Fruit fly (Drosophila melanogaster): Measurements from ENCODE around the gene CG33223.

Gene CG33223

DNA sequence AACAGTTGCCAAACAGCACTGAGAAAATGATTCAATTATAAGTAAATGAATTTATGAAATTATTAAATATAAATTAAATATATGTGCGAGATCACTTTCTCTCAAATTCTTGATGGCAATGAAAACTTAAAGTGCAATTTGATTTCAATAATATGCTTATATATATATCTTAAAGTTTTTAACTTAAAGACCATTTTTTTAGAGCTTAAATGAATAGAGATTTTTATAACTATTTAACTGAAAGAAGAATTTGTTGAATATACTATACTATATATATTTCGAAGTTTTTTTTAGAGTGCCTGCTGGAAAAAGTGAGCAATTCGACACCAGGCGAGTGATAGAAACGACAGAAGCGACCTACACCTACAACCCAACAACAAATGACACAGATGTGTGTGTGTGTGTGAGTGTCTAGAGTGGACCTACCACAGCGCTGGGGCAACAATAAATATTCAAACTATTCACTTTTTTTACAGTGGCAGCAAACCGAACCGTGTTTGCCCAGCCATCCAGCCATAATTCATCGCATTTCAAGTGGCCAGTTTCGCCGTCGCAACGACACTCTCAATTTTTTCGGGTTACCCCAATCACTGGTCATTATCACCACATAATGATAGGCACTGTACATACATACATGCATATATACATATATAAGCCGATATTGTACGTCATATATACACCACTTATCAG is 38.7 kb downstream of the CG33223 start (continued):
- TF ChIP-seq twi (tag; optimal IDR thresholded peaks at IDR 0.05) (peak; percentile 56), dmrt99B (tag; optimal IDR thresholded peaks at IDR 0.05) (peak; percentile 75), CG10147 (GFP tag; optimal IDR thresholded peaks at IDR 0.05) (no peak), cwo (GFP tag; optimal IDR thresholded peaks at IDR 0.05) (peak; percentile 11), CrebB (tag; optimal IDR thresholded peaks at IDR 0.05) (no peak), jigr1 (GFP tag; IDR thresholded peaks at IDR 0.05) (no peak), Nf-YC (tag; optimal IDR thresholded peaks at IDR 0.05) (peak; percentile 27), emc (GFP tag; optimal IDR thresholded peaks at IDR 0.05) (no peak), btn (GFP tag; optimal IDR thresholded peaks at IDR 0.05) (no peak), Med (GFP tag) (peak; percentile 76), CG7357 (GFP tag; IDR thresholded peaks at IDR 0.05) (no peak; the same call in 2 of the 3 replicates), CG16863 (GFP tag; optimal IDR thresholded peaks at IDR 0.05) (no peak), CG16779 (GFP tag; IDR thresholded peaks at IDR 0.05) (peak; percentile 17; the same call in 1 of the 2 replicates), tio (GFP tag; optimal IDR thresholded peaks at IDR 0.05) (no peak), Opbp (GFP tag; IDR thresholded peaks at IDR 0.05; ENCODE audit: partially characterized antibody) (no peak), HLH3B (GFP tag; IDR thresholded peaks at IDR 0.05) (peak; percentile 46; the same call in 1 of the 2 replicates), CG10267 (tag; optimal IDR thresholded peaks at IDR 0.05) (peak; percentile 77), tna (GFP tag; IDR thresholded peaks at IDR 0.05; ENCODE audit: partially characterized antibody) (no peak), CG15514 (GFP tag; optimal IDR thresholded peaks at IDR 0.05) (peak; percentile 28), CG15269 (tag; optimal IDR thresholded peaks at IDR 0.05) (peak; percentile 57), dimm (GFP tag; IDR thresholded peaks at IDR 0.05) (no peak), p53 (GFP tag; optimal IDR thresholded peaks at IDR 0.05) (no peak), CG6689 (GFP tag; IDR thresholded peaks at IDR 0.05) (peak; percentile 62; the same call in 1 of the 2 replicates), Ravus (GFP tag; IDR thresholded peaks at IDR 0.05) (no peak), Awh (GFP tag; IDR thresholded peaks at IDR 0.05) (peak; percentile 31; the same call in 1 of the 2 replicates), Sry-β (GFP tag; optimal IDR thresholded peaks at IDR 0.05) (no peak), pan (optimal IDR thresholded peaks at IDR 0.05) (no peak), pan (GFP tag; optimal IDR thresholded peaks at IDR 0.05 in 1 of 2, IDR thresholded peaks at IDR 0.05 in 1 of 2) (no peak), zfh2 (GFP tag; optimal IDR thresholded peaks at IDR 0.05) (no peak), Scr (GFP tag; IDR thresholded peaks at IDR 0.05; ENCODE audit: partially characterized antibody) (no peak), h (optimal IDR thresholded peaks at IDR 0.05) (no peak), CG9932 (GFP tag; IDR thresholded peaks at IDR 0.05) (peak; percentile 40), unpg (GFP tag; optimal IDR thresholded peaks at IDR 0.05) (peak; percentile 63), CG2199 (GFP tag; IDR thresholded peaks at IDR 0.05) (0 out of 3 replicates have a peak, but pooled peaks have one; percentile 30), inv (GFP tag; IDR thresholded peaks at IDR 0.05; ENCODE audit: partially characterized antibody) (no peak), CG2116 (GFP tag; optimal IDR thresholded peaks at IDR 0.05) (peak; percentile 4), seq (GFP tag; IDR thresholded peaks at IDR 0.05) (no peak), gsb-n (tag; optimal IDR thresholded peaks at IDR 0.05) (peak; percentile 71), CG30431 (GFP tag; optimal IDR thresholded peaks at IDR 0.05) (no peak), CG11695 (GFP tag; IDR thresholded peaks at IDR 0.05) (0 out of 3 replicates have a peak, but pooled peaks have one; percentile 57), CG9817 (tag; optimal IDR thresholded peaks at IDR 0.05) (no peak), CG2129 (GFP tag; IDR thresholded peaks at IDR 0.05; ENCODE audit: partially characterized antibody) (no peak), CG3838 (GFP tag; optimal IDR thresholded peaks at IDR 0.05) (no peak), ttk (GFP tag; IDR thresholded peaks at IDR 0.05) (no peak), Oaz (GFP tag; IDR thresholded peaks at IDR 0.05) (peak; percentile 29; the same call in 1 of the 2 replicates), caup (GFP tag; optimal IDR thresholded peaks at IDR 0.05; ENCODE audit: severe bottlenecking) (no peak), Six4 (GFP tag; optimal IDR thresholded peaks at IDR 0.05) (peak; percentile 17), en (GFP tag; optimal IDR thresholded peaks at IDR 0.05) (no peak), CG15479 (GFP tag; optimal IDR thresholded peaks at IDR 0.05) (no peak), CG14710 (tag; optimal IDR thresholded peaks at IDR 0.05) (peak; percentile 82)
